Fruit fly (Drosophila melanogaster) whole organism, prepupa: ENCODE measurements around the gene Wdr24.
A peak's percentile ranks its signal among the peaks of the same experiment; 100 is the strongest.

Experiments used
- CG8632 ChIP-seq: fragments of 200-800 bp; sonication (Bioruptor generic); optimal IDR thresholded peaks from 3 replicates; lab custom pipeline; 2016; ENCODE audit warnings: missing biosample characterization, missing genetic modification characterization
- Gug ChIP-seq: fragments of 200-800 bp; sonication (Bioruptor generic); IDR thresholded peaks from 2 replicates; pipeline ENCODE4 v1.3.6; 2022; ENCODE audit warnings: missing biosample characterization, missing genetic modification characterization
- Lpt ChIP-seq: fragments of 200-800 bp; sonication (Bioruptor generic); optimal IDR thresholded peaks from 3 replicates; lab custom pipeline; 2016; ENCODE audit warnings: missing biosample characterization, missing genetic modification characterization
- lz ChIP-seq: fragments of 200-800 bp; sonication (Bioruptor generic); optimal IDR thresholded peaks from 3 replicates; lab custom pipeline; 2016; ENCODE audit warnings: missing biosample characterization, missing genetic modification characterization

DNA sequence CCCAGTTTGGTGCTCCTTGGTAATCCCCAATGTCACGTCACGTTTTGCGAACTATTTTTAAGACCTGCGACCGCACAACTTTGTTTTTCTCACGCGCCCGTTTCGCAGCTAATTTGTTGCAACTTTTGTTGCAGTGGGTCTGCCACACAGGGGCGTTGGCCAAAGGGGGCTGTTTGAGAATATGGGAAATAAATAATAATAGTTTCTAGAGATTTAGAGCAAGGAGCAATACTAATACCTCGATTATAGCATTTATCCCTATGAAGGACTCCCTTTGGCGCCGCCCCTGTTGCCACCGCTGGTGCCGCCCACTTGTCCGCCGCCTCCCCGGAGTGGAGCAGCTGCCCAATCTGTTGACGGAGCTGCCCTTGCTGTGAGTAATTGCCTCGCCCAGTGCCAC, 10.4 kb upstream of the Wdr24 start:
- TF ChIP-seq lz (GFP tag; lab: Kevin White, UChicago): no peak
- TF ChIP-seq CG8632: no peak
- TF ChIP-seq Lpt: no peak
- TF ChIP-seq Gug (GFP tag; lab: Robert Waterston, UW): peak; percentile 80
